Worm (Caenorhabditis elegans) whole organism, L3 larva: ENCODE data around the gene T20D3.5.

ENCODE experiments used
- R02D3.7 ChIP-seq: fragments of 150-350 bp; optimal IDR thresholded peaks from 2 replicates; lab custom pipeline; 2014; ENCODE audit warnings: missing biosample characterization, missing genetic modification characterization
- ZK546.5 ChIP-seq: sonication (generic microtip); optimal IDR thresholded peaks from 2 replicates; lab custom pipeline; 2017; ENCODE audit warnings: missing biosample characterization, missing genetic modification characterization
- ceh-16 ChIP-seq: sonication (generic microtip); optimal IDR thresholded peaks from 2 replicates; lab custom pipeline; 2017; ENCODE audit warnings: missing biosample characterization, missing genetic modification characterization
- ceh-28 ChIP-seq: fragments of 150-350 bp; optimal IDR thresholded peaks from 2 replicates; lab custom pipeline; 2014; ENCODE audit warnings: missing biosample characterization, missing genetic modification reagents, missing genetic modification characterization
- ceh-82 ChIP-seq: fragments of 150-350 bp; optimal IDR thresholded peaks from 2 replicates; lab custom pipeline; 2014; ENCODE audit warnings: missing biosample characterization, missing genetic modification characterization
- ceh-9 ChIP-seq: sonication (generic microtip); optimal IDR thresholded peaks from 2 replicates; lab custom pipeline; 2018; ENCODE audit warnings: missing biosample characterization, missing genetic modification characterization
- daf-12 ChIP-seq: fragments of 150-350 bp; optimal IDR thresholded peaks from 2 replicates; lab custom pipeline; 2014; ENCODE audit warnings: missing biosample characterization, missing genetic modification reagents, missing genetic modification characterization
- egl-5 ChIP-seq: fragments of 150-350 bp; optimal IDR thresholded peaks from 2 replicates; lab custom pipeline; 2017; ENCODE audit warnings: missing biosample characterization, missing genetic modification reagents, missing genetic modification characterization, inconsistent platforms
- elt-1 ChIP-seq: fragments of 150-350 bp; optimal IDR thresholded peaks from 2 replicates; lab custom pipeline; 2014; ENCODE audit warnings: missing biosample characterization, missing genetic modification characterization
- elt-2 ChIP-seq: sonication (generic microtip); optimal IDR thresholded peaks from 2 replicates; lab custom pipeline; 2016; ENCODE audit warnings: missing genetic modification reagents, mild to moderate bottlenecking, missing genetic modification characterization, missing compliant biosample characterization
- elt-3 ChIP-seq, 3 experiments: fragments of 150-350 bp in 1 of 3; sonication (generic microtip) in 2 of 3; optimal IDR thresholded peaks; 2 replicates in 2 of 3; 4 replicates in 1 of 3; lab custom pipeline; 2014 to 2017; ENCODE audit warnings: missing biosample characterization in 3 of 3, missing genetic modification characterization in 3 of 3
- fkh-10 ChIP-seq: sonication (generic microtip); optimal IDR thresholded peaks from 2 replicates; lab custom pipeline; 2017; ENCODE audit warnings: missing biosample characterization, missing genetic modification reagents, missing genetic modification characterization
- fkh-2 ChIP-seq: fragments of 150-350 bp; optimal IDR thresholded peaks from 2 replicates; lab custom pipeline; 2014; ENCODE audit warnings: missing biosample characterization, missing genetic modification reagents, missing genetic modification characterization
- fos-1 ChIP-seq: fragments of 150-350 bp; optimal IDR thresholded peaks from 2 replicates; lab custom pipeline; 2014; ENCODE audit warnings: missing biosample characterization, missing genetic modification characterization
- hmg-11 ChIP-seq: sonication (generic microtip); optimal IDR thresholded peaks from 2 replicates; lab custom pipeline; 2016; ENCODE audit warnings: missing genetic modification characterization, missing compliant biosample characterization
- jun-1 ChIP-seq: fragments of 150-350 bp; optimal IDR thresholded peaks from 2 replicates; lab custom pipeline; 2014; ENCODE audit warnings: missing biosample characterization, missing genetic modification reagents, missing genetic modification characterization
- lin-15B ChIP-seq: fragments of 150-350 bp; optimal IDR thresholded peaks from 2 replicates; lab custom pipeline; 2014; ENCODE audit warnings: missing biosample characterization, missing genetic modification characterization
- lin-39 ChIP-seq: fragments of 150-350 bp; optimal IDR thresholded peaks from 2 replicates; lab custom pipeline; 2018; ENCODE audit warnings: missing biosample characterization, missing genetic modification reagents, missing genetic modification characterization
- lsy-12 ChIP-seq: sonication (generic microtip); optimal IDR thresholded peaks from 2 replicates; lab custom pipeline; 2016; ENCODE audit warnings: mild to moderate bottlenecking, missing genetic modification characterization, missing compliant biosample characterization
- nfya-1 ChIP-seq: sonication (generic microtip); optimal IDR thresholded peaks from 2 replicates; lab custom pipeline; 2017; ENCODE audit warnings: missing genetic modification characterization, mild to moderate bottlenecking, missing compliant biosample characterization, antibody characterized with exemption, moderate library complexity; ENCODE audit not compliant: insufficient read depth
- nhr-11 ChIP-seq: fragments of 150-350 bp; optimal IDR thresholded peaks from 2 replicates; lab custom pipeline; 2014; ENCODE audit warnings: missing biosample characterization, missing genetic modification characterization
- nhr-12 ChIP-seq: fragments of 150-350 bp; optimal IDR thresholded peaks from 2 replicates; lab custom pipeline; 2014; ENCODE audit warnings: missing biosample characterization, missing genetic modification characterization
- nhr-23 ChIP-seq: fragments of 150-350 bp; optimal IDR thresholded peaks from 2 replicates; lab custom pipeline; 2014; ENCODE audit warnings: missing biosample characterization, missing genetic modification reagents, missing genetic modification characterization
- nhr-237 ChIP-seq: fragments of 150-350 bp; optimal IDR thresholded peaks from 2 replicates; lab custom pipeline; 2014; ENCODE audit warnings: missing biosample characterization, missing genetic modification characterization
- nhr-25 ChIP-seq: sonication (generic microtip); optimal IDR thresholded peaks from 2 replicates; lab custom pipeline; 2017; ENCODE audit warnings: missing biosample characterization, missing genetic modification characterization
- nhr-28 ChIP-seq: fragments of 150-350 bp; optimal IDR thresholded peaks from 2 replicates; lab custom pipeline; 2014; ENCODE audit warnings: missing biosample characterization, missing genetic modification characterization
- nhr-43 ChIP-seq: sonication (generic microtip); optimal IDR thresholded peaks from 2 replicates; lab custom pipeline; 2016; ENCODE audit warnings: mild to moderate bottlenecking, missing genetic modification characterization, missing compliant biosample characterization; ENCODE audit not compliant: poor library complexity, severe bottlenecking
- nhr-67 ChIP-seq: fragments of 150-350 bp; optimal IDR thresholded peaks from 2 replicates; lab custom pipeline; 2014; ENCODE audit warnings: missing biosample characterization, missing genetic modification characterization
- nhr-76 ChIP-seq: fragments of 150-350 bp; sonication (generic microtip); optimal IDR thresholded peaks from 5 replicates; lab custom pipeline; 2014; ENCODE audit warnings: missing biosample characterization, missing genetic modification characterization
- nhr-77 ChIP-seq: fragments of 150-350 bp; optimal IDR thresholded peaks from 2 replicates; lab custom pipeline; 2014; ENCODE audit warnings: missing biosample characterization, missing genetic modification characterization
- pha-4 ChIP-seq: fragments of 150-350 bp; optimal IDR thresholded peaks from 2 replicates; lab custom pipeline; 2014; ENCODE audit warnings: missing biosample characterization, missing genetic modification reagents, missing genetic modification characterization
- pqm-1 ChIP-seq: fragments of 150-350 bp; optimal IDR thresholded peaks from 2 replicates; lab custom pipeline; 2017; ENCODE audit warnings: missing biosample characterization, missing genetic modification characterization, inconsistent platforms
- sea-2 ChIP-seq: fragments of 150-350 bp; sonication (generic microtip); optimal IDR thresholded peaks from 4 replicates; lab custom pipeline; 2014; ENCODE audit warnings: missing biosample characterization, missing genetic modification reagents, missing genetic modification characterization
- skn-1 ChIP-seq: fragments of 150-350 bp; optimal IDR thresholded peaks from 2 replicates; lab custom pipeline; 2014; ENCODE audit warnings: missing biosample characterization, missing genetic modification characterization
- snpc-4 ChIP-seq: fragments of 150-350 bp; optimal IDR thresholded peaks from 2 replicates; lab custom pipeline; 2014; ENCODE audit warnings: missing biosample characterization, missing genetic modification characterization
- unc-39 ChIP-seq: sonication (generic microtip); optimal IDR thresholded peaks from 4 replicates; lab custom pipeline; 2017; ENCODE audit warnings: missing biosample characterization, missing genetic modification characterization
- unc-62 ChIP-seq: fragments of 150-350 bp; sonication (generic microtip); optimal IDR thresholded peaks from 4 replicates; lab custom pipeline; 2014; ENCODE audit warnings: missing biosample characterization, missing genetic modification reagents, missing genetic modification characterization
- ztf-11 ChIP-seq: fragments of 150-350 bp; optimal IDR thresholded peaks from 2 replicates; lab custom pipeline; 2014; ENCODE audit warnings: missing biosample characterization, missing genetic modification characterization
- ztf-4 ChIP-seq: fragments of 150-350 bp; optimal IDR thresholded peaks from 2 replicates; lab custom pipeline; 2014; ENCODE audit warnings: missing biosample characterization, missing genetic modification characterization

T20D3.5 gene

DNA sequence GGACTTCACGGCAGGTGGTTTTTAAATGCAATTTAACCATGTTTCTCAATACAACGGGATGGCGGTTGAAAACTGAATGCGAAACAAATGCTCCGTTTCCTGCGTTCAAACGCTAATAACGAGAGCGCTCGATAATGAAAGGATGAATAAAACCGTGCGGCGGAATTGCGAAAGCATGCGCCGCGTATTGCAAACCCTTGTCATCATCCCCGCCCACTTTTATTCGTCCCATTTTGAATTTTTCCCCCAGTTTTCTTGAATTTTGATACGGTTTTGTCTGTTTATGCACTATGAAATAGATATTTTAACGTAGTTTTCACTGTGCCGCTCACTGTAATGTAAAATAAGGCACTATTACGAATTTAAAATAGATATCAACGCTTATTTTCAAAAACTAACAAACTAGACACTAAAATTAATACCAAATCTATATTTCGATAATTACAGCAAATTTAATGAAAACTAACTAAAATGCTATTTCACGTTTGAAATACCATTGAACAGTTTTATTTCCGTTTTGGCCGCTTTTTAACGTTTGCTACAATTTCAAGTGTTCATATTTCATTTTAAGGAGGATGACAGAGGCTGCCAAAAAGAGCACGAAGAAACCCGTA lies 20.7 kb upstream of the T20D3.5 start, which contains the start of the genes F49C12.9 and rpn-7:
F49C12.9 (minus strand) TSS at position 148 of the 614 bp plus-strand sequence.
rpn-7 (plus strand) TSS at position 564 of the 614 bp plus-strand sequence.
- TF ChIP-seq lin-15B (tag; lab: Kevin White, UChicago) (peak; percentile 5), sea-2 (GFP tag; lab: Kevin White, UChicago) (no peak), nfya-1 (tag; lab: Kevin White, UChicago) (peak; percentile 56), fkh-2 (tag; lab: Kevin White, UChicago) (no peak), ceh-82 (tag; lab: Kevin White, UChicago) (no peak), snpc-4 (tag; lab: Kevin White, UChicago) (peak; percentile 47), lin-39 (tag; lab: Kevin White, UChicago) (peak; percentile 61), elt-2 (tag; lab: Kevin White, UChicago) (peak; percentile 24), skn-1 (tag; lab: Kevin White, UChicago) (peak; percentile 99), fos-1 (tag; lab: Kevin White, UChicago) (no peak), pha-4 (tag; lab: Kevin White, UChicago) (peak; percentile 52), ceh-16 (tag; lab: Kevin White, UChicago) (no peak), nhr-237 (tag; lab: Kevin White, UChicago) (no peak), nhr-76 (tag; lab: Kevin White, UChicago) (no peak), nhr-43 (peak; percentile 8), egl-5 (tag; lab: Kevin White, UChicago) (peak; percentile 48), nhr-77 (tag; lab: Kevin White, UChicago) (no peak), hmg-11 (tag; lab: Kevin White, UChicago) (peak; percentile 68), daf-12 (tag; lab: Kevin White, UChicago) (no peak)

ce11 chrIV:9318147-9318546 lies 18.7 kb upstream of the T20D3.5 start:
- TF ChIP-seq jun-1 (no peak), R02D3.7 (tag; lab: Kevin White, UChicago) (no peak), pqm-1 (tag; lab: Kevin White, UChicago) (no peak), lsy-12 (tag; lab: Kevin White, UChicago) (no peak), fkh-10 (GFP tag; lab: Kevin White, UChicago) (no peak), nhr-23 (tag; lab: Kevin White, UChicago) (no peak), snpc-4 (tag; lab: Kevin White, UChicago) (no peak), nhr-28 (tag; lab: Kevin White, UChicago) (no peak), nhr-25 (tag; lab: Kevin White, UChicago) (no peak), ztf-4 (tag; lab: Kevin White, UChicago) (no peak), unc-62 (GFP tag; lab: Kevin White, UChicago) (no peak), sea-2 (GFP tag; lab: Kevin White, UChicago) (no peak), nhr-67 (tag; lab: Kevin White, UChicago) (no peak)

- TF ChIP-seq elt-3 (tag; optimal IDR thresholded peaks at IDR 0.05; lab: Kevin White, UChicago) (no peak), elt-2 (tag; lab: Kevin White, UChicago) (no peak), nfya-1 (tag; lab: Kevin White, UChicago) (no peak), ZK546.5 (tag; lab: Kevin White, UChicago) (no peak), nhr-237 (tag; lab: Kevin White, UChicago) (no peak), fos-1 (tag; lab: Kevin White, UChicago) (no peak), nhr-67 (tag; lab: Kevin White, UChicago) (no peak), ceh-16 (tag; lab: Kevin White, UChicago) (no peak), unc-62 (GFP tag; lab: Kevin White, UChicago) (no peak), fkh-2 (tag; lab: Kevin White, UChicago) (no peak), elt-1 (no peak), ceh-9 (tag; lab: Kevin White, UChicago) (no peak), ztf-11 (tag; lab: Kevin White, UChicago) (no peak), unc-39 (tag; lab: Kevin White, UChicago) (no peak), nhr-11 (tag; lab: Kevin White, UChicago) (no peak), egl-5 (tag; lab: Kevin White, UChicago) (no peak), nhr-43 (no peak), jun-1 (no peak), ceh-28 (tag; lab: Kevin White, UChicago) (no peak), nhr-12 (tag; lab: Kevin White, UChicago) (no peak)
These were observed 17.8 kb upstream of the T20D3.5 start, which contains the start of the genes F49C12.11 and nemt-1 for ce11 chrIV:9319080-9319479. Gene F49C12.11 (plus strand): TSS chrIV:9319380. Gene nemt-1 (minus strand): TSS chrIV:9319439.
